Worm (Caenorhabditis elegans) whole organism, L1 larva: ENCODE measurements around the gene B0244.6.

Source experiments
- aha-1 ChIP-seq: fragments of 150-350 bp; optimal IDR thresholded peaks from 2 replicates; lab custom pipeline; 2014; ENCODE audit warnings: missing biosample characterization, missing genetic modification characterization
- aly-2 ChIP-seq: fragments of 150-350 bp; optimal IDR thresholded peaks from 2 replicates; lab custom pipeline; 2014; ENCODE audit warnings: missing biosample characterization, missing genetic modification characterization
- ama-1 ChIP-seq: fragments of 150-350 bp; optimal IDR thresholded peaks from 2 replicates; lab custom pipeline; 2014
- blmp-1 ChIP-seq: fragments of 150-350 bp; optimal IDR thresholded peaks from 2 replicates; lab custom pipeline; 2014; ENCODE audit warnings: missing biosample characterization, missing genetic modification characterization
- ceh-63 ChIP-seq: fragments of 200-800 bp; sonication (Bioruptor generic); optimal IDR thresholded peaks from 2 replicates; lab custom pipeline; 2018; ENCODE audit warnings: mild to moderate bottlenecking, missing genetic modification characterization, missing compliant biosample characterization
- ceh-8 ChIP-seq: fragments of 200-800 bp; sonication (Bioruptor generic); optimal IDR thresholded peaks from 2 replicates; lab custom pipeline; 2018; ENCODE audit warnings: mild to moderate bottlenecking, missing genetic modification characterization, moderate library complexity, missing compliant biosample characterization
- ceh-88 ChIP-seq: fragments of 200-800 bp; sonication (Bioruptor generic); IDR thresholded peaks from 2 replicates; pipeline ENCODE4 v1.3.6; 2022; ENCODE audit warnings: missing genetic modification characterization, missing compliant biosample characterization
- ces-1 ChIP-seq: fragments of 150-350 bp; optimal IDR thresholded peaks from 2 replicates; lab custom pipeline; 2014; ENCODE audit warnings: missing biosample characterization, missing genetic modification reagents, missing genetic modification characterization
- efl-1 ChIP-seq, 4 experiments: fragments of 150-350 bp; optimal IDR thresholded peaks in 3 of 4; peaks in 1 of 4; 1 replicate in 1 of 4; 2 replicates in 3 of 4; lab custom pipeline; 2014; ENCODE audit warnings: missing biosample characterization in 2 of 4, missing genetic modification characterization in 2 of 4, missing genetic modification reagents in 2 of 4
- egl-13 ChIP-seq: sonication (generic microtip); optimal IDR thresholded peaks from 2 replicates; lab custom pipeline; 2016; ENCODE audit warnings: missing genotype, missing genetic modification reagents, missing genetic modification characterization, missing compliant biosample characterization
- fkh-4 ChIP-seq: sonication (generic microtip); optimal IDR thresholded peaks from 2 replicates; lab custom pipeline; 2016; ENCODE audit warnings: missing compliant biosample characterization, missing genetic modification characterization, borderline replicate concordance
- fkh-8 ChIP-seq: sonication (generic microtip); optimal IDR thresholded peaks from 2 replicates; lab custom pipeline; 2016; ENCODE audit warnings: mild to moderate bottlenecking, missing genetic modification characterization, missing compliant biosample characterization
- fos-1 ChIP-seq: fragments of 150-350 bp; optimal IDR thresholded peaks from 2 replicates; lab custom pipeline; 2014; ENCODE audit warnings: missing biosample characterization, missing genetic modification characterization
- hlh-17 ChIP-seq: fragments of 200-800 bp; sonication (Bioruptor generic); optimal IDR thresholded peaks from 2 replicates; lab custom pipeline; 2018; ENCODE audit warnings: missing genetic modification characterization, mild to moderate bottlenecking, missing compliant biosample characterization, moderate library complexity, borderline replicate concordance
- hlh-4 ChIP-seq: sonication (generic microtip); optimal IDR thresholded peaks from 2 replicates; lab custom pipeline; 2016; ENCODE audit warnings: mild to moderate bottlenecking, missing genetic modification characterization, missing compliant biosample characterization
- hpl-2 ChIP-seq: fragments of 150-350 bp; optimal IDR thresholded peaks from 2 replicates; lab custom pipeline; 2014; ENCODE audit warnings: missing biosample characterization, missing genetic modification reagents, missing genetic modification characterization
- isw-1 ChIP-seq: fragments of 200-800 bp; sonication (Bioruptor generic); IDR thresholded peaks from 2 replicates; pipeline ENCODE4 v1.3.6; 2022; ENCODE audit warnings: missing genetic modification characterization, missing compliant biosample characterization
- lin-14 ChIP-seq: fragments of 200-800 bp; sonication (Bioruptor generic); optimal IDR thresholded peaks from 2 replicates; lab custom pipeline; 2018; ENCODE audit warnings: mild to moderate bottlenecking, missing genetic modification characterization, moderate library complexity, missing compliant biosample characterization
- lin-15B ChIP-seq: fragments of 150-350 bp; sonication (generic microtip); optimal IDR thresholded peaks from 3 replicates; lab custom pipeline; 2014; ENCODE audit warnings: missing biosample characterization, missing genetic modification characterization
- lin-35 ChIP-seq, 2 experiments: fragments of 150-350 bp; optimal IDR thresholded peaks; 2 replicates each; lab custom pipeline; 2014; ENCODE audit warnings: missing biosample characterization in 2 of 2, missing genetic modification characterization in 2 of 2, missing genetic modification reagents in 2 of 2
- lsy-2 ChIP-seq, 2 experiments: fragments of 150-350 bp; optimal IDR thresholded peaks; 2 replicates each; lab custom pipeline; 2014; ENCODE audit warnings: missing biosample characterization in 2 of 2, missing genetic modification characterization in 2 of 2
- mab-9 ChIP-seq: fragments of 200-800 bp; sonication (Bioruptor generic); IDR thresholded peaks from 2 replicates; pipeline ENCODE4 v1.3.6; 2022; ENCODE audit warnings: missing genetic modification reagents, missing genetic modification characterization, missing compliant biosample characterization
- mef-2 ChIP-seq: fragments of 150-350 bp; optimal IDR thresholded peaks from 2 replicates; lab custom pipeline; 2014; ENCODE audit warnings: missing biosample characterization, missing genetic modification characterization
- nhr-11 ChIP-seq: fragments of 150-350 bp; optimal IDR thresholded peaks from 2 replicates; lab custom pipeline; 2014; ENCODE audit warnings: missing biosample characterization, missing genetic modification characterization
- nhr-12 ChIP-seq: sonication (generic microtip); optimal IDR thresholded peaks from 2 replicates; lab custom pipeline; 2017; ENCODE audit warnings: missing biosample characterization, missing genetic modification characterization
- nhr-20 ChIP-seq: sonication (generic microtip); optimal IDR thresholded peaks from 2 replicates; lab custom pipeline; 2016; ENCODE audit warnings: mild to moderate bottlenecking, missing genetic modification characterization, missing compliant biosample characterization
- nhr-237 ChIP-seq: fragments of 150-350 bp; optimal IDR thresholded peaks from 2 replicates; lab custom pipeline; 2014; ENCODE audit warnings: missing biosample characterization, missing genetic modification characterization
- nhr-28 ChIP-seq: fragments of 150-350 bp; optimal IDR thresholded peaks from 2 replicates; lab custom pipeline; 2014; ENCODE audit warnings: missing biosample characterization, missing genetic modification characterization
- nhr-47 ChIP-seq: sonication (generic microtip); optimal IDR thresholded peaks from 2 replicates; lab custom pipeline; 2016; ENCODE audit warnings: mild to moderate bottlenecking, missing genetic modification characterization, moderate library complexity, missing compliant biosample characterization
- nhr-71 ChIP-seq: sonication (generic microtip); optimal IDR thresholded peaks from 2 replicates; lab custom pipeline; 2016; ENCODE audit warnings: mild to moderate bottlenecking, missing genetic modification characterization, moderate library complexity, missing compliant biosample characterization
- nhr-84 ChIP-seq: sonication (generic microtip); optimal IDR thresholded peaks from 2 replicates; lab custom pipeline; 2017; ENCODE audit warnings: missing biosample characterization, missing genetic modification characterization
- pag-3 ChIP-seq: sonication (generic microtip); optimal IDR thresholded peaks from 2 replicates; lab custom pipeline; 2017; ENCODE audit warnings: missing genetic modification characterization, mild to moderate bottlenecking, missing compliant biosample characterization, antibody characterized with exemption, borderline replicate concordance; ENCODE audit not compliant: insufficient read depth
- pqm-1 ChIP-seq: sonication (generic microtip); optimal IDR thresholded peaks from 3 replicates; lab custom pipeline; 2017; ENCODE audit warnings: missing biosample characterization, missing genetic modification characterization
- skn-1 ChIP-seq: fragments of 150-350 bp; optimal IDR thresholded peaks from 2 replicates; lab custom pipeline; 2014; ENCODE audit warnings: missing biosample characterization, missing genetic modification characterization
- sptf-1 ChIP-seq: fragments of 150-350 bp; optimal IDR thresholded peaks from 2 replicates; lab custom pipeline; 2014; ENCODE audit warnings: missing biosample characterization, missing genetic modification characterization
- swsn-7 ChIP-seq: sonication (generic microtip); optimal IDR thresholded peaks from 2 replicates; lab custom pipeline; 2016; ENCODE audit warnings: missing genetic modification characterization, missing compliant biosample characterization
- tbx-2 ChIP-seq: sonication (generic microtip); optimal IDR thresholded peaks from 2 replicates; lab custom pipeline; 2016; ENCODE audit warnings: missing genetic modification characterization, missing compliant biosample characterization
- unc-130 ChIP-seq: fragments of 150-350 bp; optimal IDR thresholded peaks from 2 replicates; lab custom pipeline; 2017; ENCODE audit warnings: missing biosample characterization, missing genetic modification characterization, inconsistent platforms
- unc-30 ChIP-seq: sonication (generic microtip); optimal IDR thresholded peaks from 2 replicates; lab custom pipeline; 2017; ENCODE audit warnings: missing biosample characterization, missing genetic modification characterization
- vab-15 ChIP-seq: sonication (generic microtip); optimal IDR thresholded peaks from 2 replicates; lab custom pipeline; 2017; ENCODE audit warnings: missing genotype, mild to moderate bottlenecking, missing genetic modification characterization, missing compliant biosample characterization
- xbp-1 ChIP-seq: sonication (generic microtip); optimal IDR thresholded peaks from 2 replicates; lab custom pipeline; 2016; ENCODE audit warnings: missing genetic modification characterization, missing compliant biosample characterization
- zip-4 ChIP-seq: fragments of 200-800 bp; sonication (Bioruptor generic); optimal IDR thresholded peaks from 2 replicates; lab custom pipeline; 2018; ENCODE audit warnings: mild to moderate bottlenecking, missing genetic modification characterization, moderate library complexity, missing compliant biosample characterization
- ztf-11 ChIP-seq, 2 experiments: sonication (generic microtip); optimal IDR thresholded peaks; 2 replicates each; lab custom pipeline; 2016 to 2017; ENCODE audit warnings: missing genetic modification characterization in 2 of 2, missing biosample characterization in 1 of 2, missing compliant biosample characterization in 1 of 2

The B0244.6 gene

DNA sequence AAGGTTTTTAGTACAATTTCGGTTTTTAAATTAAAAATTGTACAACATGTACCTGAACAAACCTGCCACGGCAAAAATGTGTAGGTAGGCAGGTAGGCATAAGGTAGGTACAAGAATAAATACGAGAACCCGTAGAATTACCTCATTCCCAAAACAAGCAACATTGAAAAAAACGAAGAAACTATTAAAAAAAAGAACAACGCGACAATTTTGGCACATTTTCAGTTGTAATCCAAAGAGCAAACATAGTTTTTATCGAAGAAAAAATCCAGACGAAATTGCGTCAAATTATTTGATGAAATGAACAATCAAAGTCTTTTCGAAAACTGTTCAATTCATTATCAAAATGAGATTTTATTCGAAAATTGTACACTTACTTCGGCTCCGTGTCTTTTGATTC is 2.9 kb downstream of the B0244.6 start, which contains the start of gene B0244.16:
Gene B0244.16, plus strand, starts transcription at position 301 of the 400 bp plus-strand sequence.
- no peak for TF ChIP-seq efl-1 (optimal IDR thresholded peaks at IDR 0.05; lab: Kevin White, UChicago)
- peak in 1 of 2 experiments; percentile 15 for TF ChIP-seq efl-1 (GFP tag; optimal IDR thresholded peaks at IDR 0.05 in 1 of 2; lab: Kevin White, UChicago)
- no peak for TF ChIP-seq hlh-4 (tag; lab: Kevin White, UChicago)
- TF ChIP-seq, all 84 proteins: peak for 1

- TF ChIP-seq ama-1 = no peak
- TF ChIP-seq lin-35 (GFP tag; optimal IDR thresholded peaks at IDR 0.05; lab: Kevin White, UChicago) = no peak
- no peak for TF ChIP-seq lin-15B
- TF ChIP-seq, all 84 proteins: peak for 0
Measured at ce11 chrIII:5743084-5743483, 5.3 kb downstream of the B0244.6 start, which contains the start of gene B0244.15. Gene B0244.15 (plus strand): TSS chrIII:5743384.

- TF ChIP-seq ceh-63 (GFP tag; lab: Kevin White, UChicago) (no peak), nhr-84 (tag; lab: Kevin White, UChicago) (no peak), lsy-2 (tag; optimal IDR thresholded peaks at IDR 0.05; lab: Kevin White, UChicago) (no peak), ceh-88 (no peak), fkh-8 (no peak), mef-2 (tag; lab: Kevin White, UChicago) (no peak), ztf-11 (tag; optimal IDR thresholded peaks at IDR 0.05; lab: Kevin White, UChicago) (no peak), nhr-11 (no peak), ces-1 (no peak), swsn-7 (tag; lab: Kevin White, UChicago) (no peak), blmp-1 (tag; lab: Kevin White, UChicago) (no peak), aly-2 (tag; lab: Kevin White, UChicago) (no peak), mab-9 (GFP tag; lab: Robert Waterston, UW) (no peak), xbp-1 (no peak), egl-13 (tag; lab: Kevin White, UChicago) (no peak)
- TF ChIP-seq, all 84 proteins: peak for 0
Measured at ce11 chrIII:5744579-5744978, 6.8 kb downstream of the B0244.6 start, which contains the start of gene B0244.5. Gene B0244.5 (plus strand): TSS chrIII:5744879.

DNA sequence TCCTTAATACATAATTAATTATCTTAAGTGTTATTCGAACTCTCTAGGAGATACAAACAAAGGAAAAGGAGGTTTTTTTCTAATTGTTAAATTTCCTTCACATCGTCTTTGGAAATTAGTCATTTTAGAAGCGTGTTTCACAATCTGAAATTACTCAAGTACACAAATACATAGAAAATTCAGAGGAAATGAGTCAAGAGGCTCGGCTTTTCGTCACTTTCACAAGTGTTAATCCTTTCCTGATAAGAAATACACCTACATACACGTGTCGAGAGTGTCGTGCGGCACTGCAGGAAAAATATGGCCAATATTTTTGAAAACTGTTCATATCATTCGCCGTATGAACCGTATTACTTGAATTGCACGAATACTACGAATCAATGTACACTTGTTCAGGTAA is 9.4 kb downstream of the B0244.6 start, which contains the start of gene B0244.4:
Gene B0244.4, plus strand, starts transcription at position 301 of the 400 bp plus-strand sequence.
- TF ChIP-seq nhr-12 (tag; lab: Kevin White, UChicago) = no peak
- TF ChIP-seq hpl-2 (GFP tag; lab: Kevin White, UChicago) = no peak
- no peak for TF ChIP-seq nhr-47
- TF ChIP-seq sptf-1 = no peak
- no peak for TF ChIP-seq isw-1 (GFP tag; lab: Robert Waterston, UW)
- TF ChIP-seq nhr-28 (tag; lab: Kevin White, UChicago) = no peak
- TF ChIP-seq ceh-88 = no peak
- no peak for TF ChIP-seq lin-14 (GFP tag; lab: Kevin White, UChicago)
- no peak for TF ChIP-seq tbx-2 (tag; lab: Kevin White, UChicago)
- TF ChIP-seq hlh-17 (GFP tag; lab: Kevin White, UChicago) = no peak
- TF ChIP-seq lin-35 (GFP tag; optimal IDR thresholded peaks at IDR 0.05; lab: Kevin White, UChicago) = no peak
- no peak for TF ChIP-seq pqm-1 (tag; lab: Kevin White, UChicago)
- no peak for TF ChIP-seq swsn-7 (tag; lab: Kevin White, UChicago)
- no peak for TF ChIP-seq fos-1
- no peak for TF ChIP-seq aha-1 (tag; lab: Kevin White, UChicago)
- no peak for TF ChIP-seq ceh-8 (GFP tag; lab: Kevin White, UChicago)
- TF ChIP-seq unc-30 = no peak
- no peak for TF ChIP-seq nhr-71
- TF ChIP-seq ceh-63 (GFP tag; lab: Kevin White, UChicago) = no peak
- TF ChIP-seq pag-3 = no peak

DNA sequence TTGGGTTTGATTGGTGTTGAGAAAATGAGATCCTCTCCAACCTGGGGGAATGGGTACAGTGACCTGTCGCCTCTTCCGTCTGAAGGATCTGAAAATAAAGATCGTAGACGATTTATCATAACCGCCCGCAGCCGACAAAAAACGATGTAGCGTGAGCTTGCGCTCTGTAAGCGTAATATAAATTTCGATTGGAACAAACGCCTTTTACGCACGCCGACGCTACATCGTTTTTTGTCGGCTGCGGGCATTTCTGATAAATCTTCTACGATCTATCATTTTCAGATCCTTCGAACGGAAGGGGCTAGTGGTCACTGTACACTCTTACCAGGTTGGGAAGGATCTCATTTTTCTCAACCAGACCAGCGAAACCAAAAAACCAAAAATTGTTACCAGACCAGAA is 10.6 kb downstream of the B0244.6 start:
- TF ChIP-seq skn-1 (tag; lab: Kevin White, UChicago) (no peak), vab-15 (tag; lab: Kevin White, UChicago) (no peak), nhr-237 (tag; lab: Kevin White, UChicago) (no peak), nhr-20 (tag; lab: Kevin White, UChicago) (no peak), zip-4 (GFP tag; lab: Kevin White, UChicago) (no peak), unc-130 (no peak), fkh-4 (tag; lab: Kevin White, UChicago) (no peak)
